Fruit fly (Drosophila melanogaster) whole organism: ENCODE data around the gene CG42554.

Source experiments
- CG8478 ChIP-seq: fragments of >200 bp; optimal IDR thresholded peaks from 2 replicates; lab custom pipeline; 2018; ENCODE audit warnings: inconsistent platforms
- Dll ChIP-seq: fragments of >200 bp; optimal IDR thresholded peaks from 2 replicates; lab custom pipeline; 2017
- EcR ChIP-seq, 2 experiments: fragments of >200 bp; optimal IDR thresholded peaks; 2 replicates each; lab custom pipeline; 2017; ENCODE audit warnings: missing biosample characterization in 2 of 2, missing genetic modification characterization in 2 of 2, missing genetic modification reagents in 2 of 2
- usp ChIP-seq: fragments of >200 bp; optimal IDR thresholded peaks from 2 replicates; lab custom pipeline; 2017; ENCODE audit warnings: missing biosample characterization, missing genetic modification characterization, mixed read lengths

DNA sequence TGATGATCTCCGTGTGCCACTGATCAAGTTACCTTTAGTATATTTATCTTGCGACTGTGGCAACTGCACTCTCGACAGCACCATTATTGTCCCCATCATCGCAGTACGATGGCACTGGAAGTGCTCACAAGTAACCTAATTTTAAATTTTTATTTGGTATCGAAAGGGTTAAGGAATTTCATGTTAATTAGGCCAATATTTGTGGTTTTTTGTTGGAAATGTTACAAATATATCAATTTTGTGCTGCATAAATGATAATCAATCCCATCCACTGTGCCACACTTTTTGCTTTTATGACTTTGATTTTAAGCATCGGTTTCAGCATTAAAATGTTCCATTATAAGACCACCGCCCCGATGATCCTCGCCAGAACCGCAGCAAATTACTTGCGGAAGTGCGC is 12.9 kb upstream of the CG42554 start:
- TF ChIP-seq Dll (lab: Kevin White, UChicago) = no peak
- no peak for TF ChIP-seq CG8478 (lab: Kevin White, UChicago)
- no peak for TF ChIP-seq usp (GFP tag; lab: Kevin White, UChicago)
- TF ChIP-seq EcR (GFP tag; optimal IDR thresholded peaks at IDR 0.05; lab: Kevin White, UChicago) = no peak
